Fruit fly (Drosophila melanogaster) whole organism, prepupa: ENCODE results near the gene CG31898.
A peak's percentile ranks its signal among the peaks of the same experiment; 100 is the strongest.

Source experiments
- Blimp-1 ChIP-seq: fragments of 200-800 bp; sonication (Bioruptor generic); optimal IDR thresholded peaks from 3 replicates; lab custom pipeline; 2017; ENCODE audit warnings: missing biosample characterization, missing genetic modification characterization, mild to moderate bottlenecking, moderate library complexity, missing genetic modification reagents
- CG1621 ChIP-seq: fragments of 200-800 bp; sonication (Bioruptor generic); optimal IDR thresholded peaks from 3 replicates; lab custom pipeline; 2018; ENCODE audit warnings: missing biosample characterization, mild to moderate bottlenecking, missing genetic modification characterization
- CG34406 ChIP-seq: fragments of 200-800 bp; sonication (Bioruptor generic); optimal IDR thresholded peaks from 3 replicates; lab custom pipeline; 2016; ENCODE audit warnings: missing biosample characterization, missing genetic modification characterization
- CG6854 ChIP-seq: fragments of 200-800 bp; sonication (Bioruptor generic); optimal IDR thresholded peaks from 2 replicates; lab custom pipeline; 2017; ENCODE audit warnings: missing biosample characterization, mild to moderate bottlenecking, missing genetic modification characterization
- CG7368 ChIP-seq: fragments of 200-800 bp; sonication (Bioruptor generic); optimal IDR thresholded peaks from 3 replicates; lab custom pipeline; 2016; ENCODE audit warnings: missing biosample characterization, missing genetic modification characterization
- CG8319 ChIP-seq: fragments of 200-800 bp; sonication (Bioruptor generic); optimal IDR thresholded peaks from 3 replicates; lab custom pipeline; 2016; ENCODE audit warnings: missing biosample characterization, missing genetic modification characterization
- CG9139 ChIP-seq: fragments of 200-800 bp; sonication (Bioruptor generic); optimal IDR thresholded peaks from 3 replicates; lab custom pipeline; 2017; ENCODE audit warnings: missing biosample characterization, mild to moderate bottlenecking, missing genetic modification characterization
- Gug ChIP-seq: fragments of 200-800 bp; sonication (Bioruptor generic); IDR thresholded peaks from 2 replicates; pipeline ENCODE4 v1.3.6; 2022; ENCODE audit warnings: missing biosample characterization, missing genetic modification characterization
- Hr39 ChIP-seq: fragments of 200-800 bp; sonication (Bioruptor generic); optimal IDR thresholded peaks from 2 replicates; lab custom pipeline; 2016; ENCODE audit warnings: missing biosample characterization, missing genetic modification characterization
- OdsH ChIP-seq: fragments of 200-800 bp; sonication (Bioruptor generic); optimal IDR thresholded peaks from 3 replicates; lab custom pipeline; 2016; ENCODE audit warnings: missing biosample characterization, missing genetic modification characterization
- Sox14 ChIP-seq: fragments of 200-800 bp; sonication (Bioruptor generic); optimal IDR thresholded peaks from 3 replicates; lab custom pipeline; 2016; ENCODE audit warnings: missing biosample characterization, missing genetic modification characterization
- Sox15 ChIP-seq: fragments of 200-800 bp; sonication (Bioruptor generic); optimal IDR thresholded peaks from 3 replicates; lab custom pipeline; 2016; ENCODE audit warnings: missing biosample characterization, missing genetic modification characterization
- salr ChIP-seq, 2 experiments: fragments of 200-800 bp; sonication (Bioruptor generic); optimal IDR thresholded peaks; 3 replicates each; lab custom pipeline; 2016 to 2018; ENCODE audit warnings: missing biosample characterization in 2 of 2, missing genetic modification characterization in 2 of 2, mild to moderate bottlenecking in 1 of 2
- topi ChIP-seq: fragments of 200-800 bp; sonication (Bioruptor generic); optimal IDR thresholded peaks from 3 replicates; lab custom pipeline; 2016; ENCODE audit warnings: missing biosample characterization, missing genetic modification characterization

dm6 chr2L:8362955-8363285 is 37.3 kb upstream of the CG31898 start:
- TF ChIP-seq OdsH (no peak), topi (no peak), Gug (no peak), CG34406 (GFP tag; lab: Kevin White, UChicago) (no peak), CG8319 (no peak), CG6854 (GFP tag; lab: Kevin White, UChicago) (no peak), CG1621 (tag; lab: Kevin White, UChicago) (no peak), CG9139 (GFP tag; lab: Kevin White, UChicago) (no peak), Blimp-1 (GFP tag; lab: Kevin White, UChicago) (no peak), Sox14 (GFP tag; lab: Kevin White, UChicago) (no peak), salr (GFP tag; optimal IDR thresholded peaks at IDR 0.05; lab: Kevin White, UChicago) (peak in 1 of 2 experiments; percentile 24), CG7368 (GFP tag; lab: Kevin White, UChicago) (no peak), Hr39 (GFP tag; lab: Kevin White, UChicago) (no peak), Sox15 (GFP tag; lab: Kevin White, UChicago) (no peak)
